Worm (Caenorhabditis elegans) whole organism, L2 larva: ENCODE data around the gene dyf-11.

Experiments used
- C34F6.9 ChIP-seq: fragments of 150-350 bp; optimal IDR thresholded peaks from 2 replicates; lab custom pipeline; 2014; ENCODE audit warnings: missing biosample characterization, missing genetic modification characterization
- F13H6.1 ChIP-seq: sonication (generic microtip); optimal IDR thresholded peaks from 2 replicates; lab custom pipeline; 2016; ENCODE audit warnings: missing genetic modification characterization, missing compliant biosample characterization
- R02D3.7 ChIP-seq: fragments of 150-350 bp; optimal IDR thresholded peaks from 2 replicates; lab custom pipeline; 2014; ENCODE audit warnings: missing biosample characterization, missing genetic modification characterization
- alr-1 ChIP-seq: fragments of 150-350 bp; optimal IDR thresholded peaks from 2 replicates; lab custom pipeline; 2014; ENCODE audit warnings: missing biosample characterization, missing genetic modification characterization
- aly-2 ChIP-seq: fragments of 150-350 bp; optimal IDR thresholded peaks from 2 replicates; lab custom pipeline; 2014; ENCODE audit warnings: missing biosample characterization, missing genetic modification characterization
- ama-1 ChIP-seq: fragments of 150-350 bp; optimal IDR thresholded peaks from 2 replicates; lab custom pipeline; 2018; ENCODE audit warnings: inconsistent platforms
- ceh-82 ChIP-seq: fragments of 150-350 bp; optimal IDR thresholded peaks from 2 replicates; lab custom pipeline; 2014; ENCODE audit warnings: missing biosample characterization, missing genetic modification characterization
- crh-2 ChIP-seq: sonication (generic microtip); optimal IDR thresholded peaks from 2 replicates; lab custom pipeline; 2017; ENCODE audit warnings: missing biosample characterization, missing genetic modification characterization
- dmd-4 ChIP-seq: sonication (generic microtip); optimal IDR thresholded peaks from 2 replicates; lab custom pipeline; 2017; ENCODE audit warnings: missing biosample characterization, missing genetic modification characterization
- egl-27 ChIP-seq: sonication (generic microtip); optimal IDR thresholded peaks from 3 replicates; lab custom pipeline; 2017; ENCODE audit warnings: missing biosample characterization, missing genetic modification reagents, missing genetic modification characterization
- elt-1 ChIP-seq: fragments of 150-350 bp; optimal IDR thresholded peaks from 2 replicates; lab custom pipeline; 2014; ENCODE audit warnings: missing biosample characterization, missing genetic modification characterization
- elt-3 ChIP-seq: sonication (generic microtip); optimal IDR thresholded peaks from 2 replicates; lab custom pipeline; 2017; ENCODE audit warnings: missing biosample characterization, missing genetic modification characterization
- fos-1 ChIP-seq: fragments of 150-350 bp; optimal IDR thresholded peaks from 2 replicates; lab custom pipeline; 2014; ENCODE audit warnings: missing biosample characterization, missing genetic modification characterization
- gmeb-1 ChIP-seq: fragments of 150-350 bp; optimal IDR thresholded peaks from 2 replicates; lab custom pipeline; 2014; ENCODE audit warnings: missing biosample characterization, missing genetic modification characterization
- lin-11 ChIP-seq: fragments of 150-350 bp; sonication (generic microtip); optimal IDR thresholded peaks from 2 replicates; lab custom pipeline; 2014; ENCODE audit warnings: missing biosample characterization, missing genetic modification characterization, inconsistent platforms, mixed read lengths
- lin-13 ChIP-seq: fragments of 150-350 bp; optimal IDR thresholded peaks from 2 replicates; lab custom pipeline; 2014; ENCODE audit warnings: missing biosample characterization, missing genetic modification reagents, missing genetic modification characterization
- lin-39 ChIP-seq: fragments of 150-350 bp; optimal IDR thresholded peaks from 2 replicates; lab custom pipeline; 2014; ENCODE audit warnings: missing biosample characterization, missing genetic modification reagents, missing genetic modification characterization
- lsy-2 ChIP-seq, 2 experiments: fragments of 150-350 bp in 1 of 2; sonication (generic microtip) in 1 of 2; optimal IDR thresholded peaks; 2 replicates each; lab custom pipeline; 2014 to 2017; ENCODE audit warnings: missing biosample characterization in 2 of 2, missing genetic modification characterization in 2 of 2
- mbf-1 ChIP-seq: sonication (generic microtip); optimal IDR thresholded peaks from 2 replicates; lab custom pipeline; 2017; ENCODE audit warnings: missing biosample characterization, missing genetic modification characterization
- mdl-1 ChIP-seq, 2 experiments: fragments of 150-350 bp in 1 of 2; sonication (generic microtip) in 1 of 2; optimal IDR thresholded peaks; 2 replicates each; lab custom pipeline; 2017; ENCODE audit warnings: missing biosample characterization in 2 of 2, missing genetic modification characterization in 2 of 2
- nhr-10 ChIP-seq: sonication (generic microtip); optimal IDR thresholded peaks from 2 replicates; lab custom pipeline; 2017; ENCODE audit warnings: missing biosample characterization, missing genetic modification characterization
- nhr-11 ChIP-seq: fragments of 150-350 bp; optimal IDR thresholded peaks from 2 replicates; lab custom pipeline; 2014; ENCODE audit warnings: missing biosample characterization, missing genetic modification characterization
- nhr-129 ChIP-seq: fragments of 150-350 bp; optimal IDR thresholded peaks from 2 replicates; lab custom pipeline; 2014; ENCODE audit warnings: missing biosample characterization, missing genetic modification characterization
- nhr-21 ChIP-seq: fragments of 150-350 bp; optimal IDR thresholded peaks from 2 replicates; lab custom pipeline; 2014; ENCODE audit warnings: missing biosample characterization, missing genetic modification characterization
- nhr-23 ChIP-seq: fragments of 150-350 bp; optimal IDR thresholded peaks from 2 replicates; lab custom pipeline; 2014; ENCODE audit warnings: missing biosample characterization, missing genetic modification reagents, missing genetic modification characterization
- nhr-25 ChIP-seq: fragments of 150-350 bp; sonication (generic microtip); optimal IDR thresholded peaks from 3 replicates; lab custom pipeline; 2014; ENCODE audit warnings: missing biosample characterization, missing genetic modification characterization
- nhr-77 ChIP-seq: fragments of 150-350 bp; optimal IDR thresholded peaks from 2 replicates; lab custom pipeline; 2014; ENCODE audit warnings: missing biosample characterization, missing genetic modification characterization
- peb-1 ChIP-seq: fragments of 150-350 bp; optimal IDR thresholded peaks from 2 replicates; lab custom pipeline; 2014; ENCODE audit warnings: missing biosample characterization, missing genetic modification characterization
- sem-4 ChIP-seq: fragments of 150-350 bp; optimal IDR thresholded peaks from 2 replicates; lab custom pipeline; 2014; ENCODE audit warnings: missing biosample characterization, missing genetic modification reagents, missing genetic modification characterization
- sma-3 ChIP-seq: sonication (generic microtip); optimal IDR thresholded peaks from 2 replicates; lab custom pipeline; 2016; ENCODE audit warnings: missing genetic modification reagents, missing genetic modification characterization, missing compliant biosample characterization
- unc-55 ChIP-seq: fragments of 150-350 bp; sonication (generic microtip); optimal IDR thresholded peaks from 3 replicates; lab custom pipeline; 2014; ENCODE audit warnings: missing biosample characterization, missing genetic modification reagents, missing genetic modification characterization
- unc-62 ChIP-seq: fragments of 150-350 bp; optimal IDR thresholded peaks from 2 replicates; lab custom pipeline; 2014; ENCODE audit warnings: missing biosample characterization, missing genetic modification reagents, missing genetic modification characterization
- ztf-1 ChIP-seq: fragments of 200-800 bp; sonication (Bioruptor generic); conservative IDR thresholded peaks from 2 replicates; pipeline ENCODE4 v1.3.6; 2022; ENCODE audit warnings: missing genetic modification characterization, missing compliant biosample characterization
- ztf-11 ChIP-seq: sonication (generic microtip); optimal IDR thresholded peaks from 2 replicates; lab custom pipeline; 2017; ENCODE audit warnings: missing biosample characterization, missing genetic modification characterization
- ztf-4 ChIP-seq: fragments of 150-350 bp; optimal IDR thresholded peaks from 2 replicates; lab custom pipeline; 2014; ENCODE audit warnings: missing biosample characterization, missing genetic modification characterization

Gene dyf-11

ce11 chrX:780027-780426 is 16.5 kb downstream of the dyf-11 start:
- TF ChIP-seq elt-1 (tag; lab: Kevin White, UChicago) (no peak), elt-3 (tag; lab: Kevin White, UChicago) (no peak), nhr-21 (tag; lab: Kevin White, UChicago) (no peak), lin-13 (GFP tag; lab: Kevin White, UChicago) (no peak), nhr-11 (tag; lab: Kevin White, UChicago) (no peak), sem-4 (no peak), C34F6.9 (tag; lab: Kevin White, UChicago) (no peak), ztf-1 (GFP tag; lab: Robert Waterston, UW) (no peak), aly-2 (tag; lab: Kevin White, UChicago) (no peak), ztf-4 (tag; lab: Kevin White, UChicago) (no peak), dmd-4 (tag; lab: Kevin White, UChicago) (no peak), egl-27 (tag; lab: Kevin White, UChicago) (no peak), nhr-129 (tag; lab: Kevin White, UChicago) (no peak), nhr-10 (tag; lab: Kevin White, UChicago) (no peak), lin-11 (tag; lab: Kevin White, UChicago) (no peak), ama-1 (lab: Kevin White, UChicago) (no peak), nhr-23 (tag; lab: Kevin White, UChicago) (no peak), gmeb-1 (no peak)

ce11 chrX:784853-785252 is 21.3 kb downstream of the dyf-11 start, which contains the start of gene T04G9.6:
Gene T04G9.6 (minus strand): TSS chrX:784953.
- TF ChIP-seq mdl-1 (tag; optimal IDR thresholded peaks at IDR 0.05; lab: Kevin White, UChicago) (no peak), nhr-25 (tag; lab: Kevin White, UChicago) (no peak), sem-4 (no peak), egl-27 (tag; lab: Kevin White, UChicago) (no peak), ztf-11 (tag; lab: Kevin White, UChicago) (no peak), alr-1 (no peak), ceh-82 (tag; lab: Kevin White, UChicago) (no peak), nhr-23 (tag; lab: Kevin White, UChicago) (no peak), gmeb-1 (no peak), ztf-1 (GFP tag; lab: Robert Waterston, UW) (no peak)

ce11 chrX:785368-785767 is 21.8 kb downstream of the dyf-11 start:
- TF ChIP-seq sma-3 (GFP tag; lab: Kevin White, UChicago) (peak; percentile 31), F13H6.1 (tag; lab: Kevin White, UChicago) (peak; percentile 11), lsy-2 (tag; optimal IDR thresholded peaks at IDR 0.05; lab: Kevin White, UChicago) (peak in 1 of 2 experiments; percentile 26), egl-27 (tag; lab: Kevin White, UChicago) (no peak), crh-2 (tag; lab: Kevin White, UChicago) (peak; percentile 33), dmd-4 (tag; lab: Kevin White, UChicago) (peak; percentile 3), mbf-1 (no peak), mdl-1 (tag; optimal IDR thresholded peaks at IDR 0.05; lab: Kevin White, UChicago) (no peak), nhr-21 (tag; lab: Kevin White, UChicago) (peak; percentile 24), lin-39 (tag; lab: Kevin White, UChicago) (no peak)
- TF ChIP-seq, all 48 proteins: peak for 6

- TF ChIP-seq mbf-1 (no peak), C34F6.9 (tag; lab: Kevin White, UChicago) (peak; percentile 53), nhr-129 (tag; lab: Kevin White, UChicago) (peak; percentile 1), crh-2 (tag; lab: Kevin White, UChicago) (peak; percentile 47), unc-55 (GFP tag; lab: Kevin White, UChicago) (peak; percentile 57)
- TF ChIP-seq, all 48 proteins: peak for 4
Measured at ce11 chrX:787992-788391, 24.4 kb downstream of the dyf-11 start, which contains the start of gene attf-5. Gene attf-5 (plus strand): TSS chrX:788353.

ce11 chrX:789848-790247 is 26.3 kb downstream of the dyf-11 start:
- no peak for TF ChIP-seq lin-13 (GFP tag; lab: Kevin White, UChicago)
- no peak for TF ChIP-seq peb-1 (tag; lab: Kevin White, UChicago)
- no peak for TF ChIP-seq unc-62 (GFP tag; lab: Kevin White, UChicago)
- TF ChIP-seq ztf-11 (tag; lab: Kevin White, UChicago) = no peak
- TF ChIP-seq lsy-2 (tag; optimal IDR thresholded peaks at IDR 0.05; lab: Kevin White, UChicago) = no peak
- TF ChIP-seq egl-27 (tag; lab: Kevin White, UChicago) = no peak
- no peak for TF ChIP-seq nhr-21 (tag; lab: Kevin White, UChicago)
- TF ChIP-seq R02D3.7 = no peak
- no peak for TF ChIP-seq fos-1
- no peak for TF ChIP-seq nhr-77 (tag; lab: Kevin White, UChicago)
- no peak for TF ChIP-seq ztf-1 (GFP tag; lab: Robert Waterston, UW)
- no peak for TF ChIP-seq lin-11 (tag; lab: Kevin White, UChicago)
- TF ChIP-seq elt-3 (tag; lab: Kevin White, UChicago) = no peak
